Fruit fly (Drosophila melanogaster) whole organism, wandering third instar larva: ENCODE data around the gene CG32767.

ENCODE experiments used
- brk ChIP-seq: fragments of 200-800 bp; sonication (Bioruptor generic); optimal IDR thresholded peaks from 2 replicates; lab custom pipeline; 2016; ENCODE audit warnings: missing biosample characterization, mild to moderate bottlenecking, missing genetic modification characterization
- fru ChIP-seq: fragments of 200-800 bp; sonication (Bioruptor generic); optimal IDR thresholded peaks from 3 replicates; lab custom pipeline; 2016; ENCODE audit warnings: missing biosample characterization, mild to moderate bottlenecking, missing genetic modification characterization
- woc ChIP-seq: sonication (Bioruptor generic); optimal IDR thresholded peaks from 2 replicates; lab custom pipeline; 2016; ENCODE audit warnings: missing biosample characterization, mild to moderate bottlenecking, missing genetic modification characterization

CG32767 gene

dm6 chrX:5025283-5025682, 59.3 kb downstream of the CG32767 start (continued):
- TF ChIP-seq brk (GFP tag; lab: Kevin White, UChicago) (peak; percentile 61), fru (GFP tag; lab: Kevin White, UChicago) (peak; percentile 68), woc (GFP tag; lab: Kevin White, UChicago) (peak; percentile 57)
